Fruit fly (Drosophila melanogaster) whole organism: ENCODE results near the gene Polr1D.
A peak's percentile ranks its signal among the peaks of the same experiment; 100 is the strongest.

Source experiments
- CG8478 ChIP-seq: fragments of >200 bp; optimal IDR thresholded peaks from 2 replicates; lab custom pipeline; 2018; ENCODE audit warnings: inconsistent platforms
- Dll ChIP-seq: fragments of >200 bp; optimal IDR thresholded peaks from 2 replicates; lab custom pipeline; 2017
- EcR ChIP-seq, 2 experiments: fragments of >200 bp; optimal IDR thresholded peaks; 2 replicates each; lab custom pipeline; 2017; ENCODE audit warnings: missing biosample characterization in 2 of 2, missing genetic modification characterization in 2 of 2, missing genetic modification reagents in 2 of 2
- pan ChIP-seq: fragments of >200 bp; optimal IDR thresholded peaks from 2 replicates; lab custom pipeline; 2017
- psq ChIP-seq: fragments of >200 bp; optimal IDR thresholded peaks from 2 replicates; lab custom pipeline; 2017
- usp ChIP-seq: fragments of >200 bp; optimal IDR thresholded peaks from 2 replicates; lab custom pipeline; 2017; ENCODE audit warnings: missing biosample characterization, missing genetic modification characterization, mixed read lengths

Gene Polr1D

dm6 chr2L:19134814-19135523, at the start of gene Polr1D:
Gene Polr1D, minus strand, starts transcription at chr2L:19135233.
- TF ChIP-seq psq (lab: Kevin White, UChicago) (no peak), Dll (peak; percentile 69)

- TF ChIP-seq CG8478 (lab: Kevin White, UChicago) (no peak), usp (no peak), Dll (no peak), EcR (GFP tag; optimal IDR thresholded peaks at IDR 0.05; lab: Kevin White, UChicago) (no peak), psq (lab: Kevin White, UChicago) (no peak), pan (lab: Kevin White, UChicago) (no peak)
Observed at dm6 chr2L:19183687-19184086, 48.7 kb upstream of the Polr1D start, which contains the start of gene CG46059. Gene CG46059, minus strand, starts transcription at chr2L:19183787.

- TF ChIP-seq CG8478 (lab: Kevin White, UChicago): no peak
- no peak for TF ChIP-seq pan (lab: Kevin White, UChicago)
- no peak for TF ChIP-seq Dll
- no peak for TF ChIP-seq EcR (GFP tag; optimal IDR thresholded peaks at IDR 0.05; lab: Kevin White, UChicago)
- no peak for TF ChIP-seq psq (lab: Kevin White, UChicago)
- no peak for TF ChIP-seq usp
Observed at dm6 chr2L:19182710-19183109, 47.7 kb upstream of the Polr1D start, which contains the start of gene CG42688. Gene CG42688, minus strand, starts transcription at chr2L:19182810.

- TF ChIP-seq Dll (no peak), usp (no peak), pan (lab: Kevin White, UChicago) (no peak)
Observed at dm6 chr2L:19181153-19181892, 46.3 kb upstream of the Polr1D start, which contains the start of gene CG17568. Gene CG17568, minus strand, starts transcription at chr2L:19181702.

- TF ChIP-seq CG8478 (lab: Kevin White, UChicago) (no peak), EcR (GFP tag; optimal IDR thresholded peaks at IDR 0.05; lab: Kevin White, UChicago) (no peak), psq (lab: Kevin White, UChicago) (no peak), Dll (no peak), usp (no peak), pan (lab: Kevin White, UChicago) (no peak)
Observed at dm6 chr2L:19168095-19168697, 33.2 kb upstream of the Polr1D start.

- no peak for TF ChIP-seq pan (lab: Kevin White, UChicago)
- no peak for TF ChIP-seq Dll
- no peak for TF ChIP-seq CG8478 (lab: Kevin White, UChicago)
- no peak for TF ChIP-seq psq (lab: Kevin White, UChicago)
- TF ChIP-seq usp: no peak
- no peak for TF ChIP-seq EcR (GFP tag; optimal IDR thresholded peaks at IDR 0.05; lab: Kevin White, UChicago)
Observed at dm6 chr2L:19167135-19167681, 32.2 kb upstream of the Polr1D start.

- TF ChIP-seq Dll: no peak
- TF ChIP-seq CG8478 (lab: Kevin White, UChicago): no peak
- no peak for TF ChIP-seq EcR (GFP tag; optimal IDR thresholded peaks at IDR 0.05; lab: Kevin White, UChicago)
- no peak for TF ChIP-seq usp
- no peak for TF ChIP-seq psq (lab: Kevin White, UChicago)
- no peak for TF ChIP-seq pan (lab: Kevin White, UChicago)
Observed at dm6 chr2L:19165998-19166397, 31.0 kb upstream of the Polr1D start.

- TF ChIP-seq usp (no peak), Dll (no peak), psq (lab: Kevin White, UChicago) (no peak), CG8478 (lab: Kevin White, UChicago) (no peak), EcR (GFP tag; optimal IDR thresholded peaks at IDR 0.05; lab: Kevin White, UChicago) (no peak), pan (lab: Kevin White, UChicago) (no peak)
Observed at dm6 chr2L:19164933-19165813, 30.1 kb upstream of the Polr1D start.

- TF ChIP-seq CG8478 (lab: Kevin White, UChicago): no peak
- TF ChIP-seq psq (lab: Kevin White, UChicago): no peak
- no peak for TF ChIP-seq pan (lab: Kevin White, UChicago)
- TF ChIP-seq EcR (GFP tag; optimal IDR thresholded peaks at IDR 0.05; lab: Kevin White, UChicago): no peak
- TF ChIP-seq Dll: no peak
- no peak for TF ChIP-seq usp
Observed at dm6 chr2L:19163975-19164371, 28.9 kb upstream of the Polr1D start.

- no peak for TF ChIP-seq CG8478 (lab: Kevin White, UChicago)
- TF ChIP-seq EcR (GFP tag; optimal IDR thresholded peaks at IDR 0.05; lab: Kevin White, UChicago): peak in 1 of 2 experiments; percentile 70
Observed at dm6 chr2L:19163143-19163974, 28.3 kb upstream of the Polr1D start.
